Worm (Caenorhabditis elegans): ENCODE data around the gene srh-166.
A peak's percentile ranks its signal among the peaks of the same experiment; 100 is the strongest.

Gene srh-166

DNA sequence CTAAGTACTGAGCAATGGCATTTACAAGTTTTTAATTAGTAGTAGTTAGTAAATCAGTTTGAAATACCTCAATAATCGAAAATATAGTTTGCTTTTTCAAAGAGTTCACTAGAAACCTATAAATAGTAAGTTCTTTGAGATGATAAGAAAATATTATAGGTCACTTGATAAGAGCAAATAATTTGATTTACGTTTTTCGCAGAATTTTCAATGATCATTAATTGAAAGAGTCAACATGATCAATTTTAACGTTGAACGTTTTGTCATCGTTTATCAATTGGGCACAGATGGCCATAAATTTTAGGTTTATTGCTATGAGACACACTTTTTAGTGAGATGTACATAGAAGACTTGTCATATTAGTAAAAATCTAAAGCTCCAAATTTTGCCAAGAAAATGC lies 20.1 kb upstream of the srh-166 start:
- TF ChIP-seq let-607 (tag; optimal IDR thresholded peaks at IDR 0.05) = no peak
- TF ChIP-seq lin-54 (GFP tag; optimal IDR thresholded peaks at IDR 0.05) = no peak
- no peak for TF ChIP-seq K12H6.12 (tag; optimal IDR thresholded peaks at IDR 0.05)

DNA sequence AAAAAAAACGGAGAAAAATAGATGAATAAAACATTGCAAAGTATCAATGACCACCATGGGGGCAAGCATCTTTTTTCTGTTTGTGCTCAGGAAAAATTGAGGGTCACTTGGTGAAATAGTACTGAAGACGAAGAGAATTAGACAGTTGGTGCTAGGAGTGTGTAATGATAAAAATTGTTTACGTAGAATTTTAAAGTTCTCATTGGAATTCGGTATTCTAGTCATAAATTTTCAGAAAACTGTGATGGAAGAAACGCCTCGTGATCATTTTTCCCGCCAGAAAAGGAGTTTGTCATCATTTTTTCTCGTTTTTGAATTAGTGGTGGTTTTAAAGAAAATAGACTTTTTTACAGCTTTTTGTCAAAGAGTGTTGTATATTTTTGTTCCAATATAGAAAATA lies 18.9 kb upstream of the srh-166 start:
- TF ChIP-seq chd-7 (tag; optimal IDR thresholded peaks at IDR 0.05) = no peak
- peak; percentile 72 for TF ChIP-seq hmg-1.2 (GFP tag; IDR thresholded peaks at IDR 0.05)

DNA sequence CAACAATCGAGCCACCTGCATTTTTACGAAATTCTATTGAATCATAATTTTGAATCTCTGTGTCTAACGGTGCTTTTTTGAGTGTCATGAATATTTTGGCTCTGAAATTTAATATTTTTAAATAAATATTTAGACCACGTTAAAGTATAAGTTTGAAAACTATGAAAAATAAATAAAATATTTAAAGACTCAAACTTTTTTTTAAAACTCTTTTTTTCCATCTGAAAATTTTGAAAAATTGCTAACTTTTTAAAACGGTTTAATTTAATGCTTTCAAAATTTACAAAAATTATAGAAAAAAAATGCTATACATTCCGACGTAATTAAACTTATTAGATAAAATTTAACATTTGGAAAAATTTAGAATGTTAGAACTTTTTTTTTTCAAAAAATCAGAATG lies 18.4 kb upstream of the srh-166 start, which contains the start of gene slc-36.3:
slc-36.3 (minus strand) TSS at position 101 of the 400 bp plus-strand sequence.
- no peak for TF ChIP-seq madf-3 (GFP tag; IDR thresholded peaks at IDR 0.05)
- no peak for TF ChIP-seq B0035.1 (tag; optimal IDR thresholded peaks at IDR 0.05)
- no peak for TF ChIP-seq Y79H2A.3 (GFP tag; conservative IDR thresholded peaks at IDR 0.05)
- TF ChIP-seq sdz-38 (tag; optimal IDR thresholded peaks at IDR 0.05) = no peak
- no peak for TF ChIP-seq nfya-2 (GFP tag; IDR thresholded peaks at IDR 0.05)
- TF ChIP-seq let-526 (GFP tag; IDR thresholded peaks at IDR 0.05) = no peak
- no peak for TF ChIP-seq dox-1 (GFP tag; IDR thresholded peaks at IDR 0.05)
- TF ChIP-seq snpc-3.4 (tag; optimal IDR thresholded peaks at IDR 0.05) = no peak
- TF ChIP-seq repo-1 (tag; optimal IDR thresholded peaks at IDR 0.05) = no peak
- TF ChIP-seq ceh-91 (GFP tag; IDR thresholded peaks at IDR 0.05) = no peak
- TF ChIP-seq aptf-2 (GFP tag; conservative IDR thresholded peaks at IDR 0.05) = no peak
- TF ChIP-seq attf-6 (GFP tag; IDR thresholded peaks at IDR 0.05) = no peak
- no peak for TF ChIP-seq ccch-3 (GFP tag; optimal IDR thresholded peaks at IDR 0.05)
- TF ChIP-seq ama-1 (optimal IDR thresholded peaks at IDR 0.05) = no peak
- TF ChIP-seq ama-1 (GFP tag; optimal IDR thresholded peaks at IDR 0.05) = no peak
- no peak for TF ChIP-seq ztf-26 (tag; optimal IDR thresholded peaks at IDR 0.05)
- no peak for TF ChIP-seq nfya-1 (tag; optimal IDR thresholded peaks at IDR 0.05; ENCODE audit: borderline replicate concordance, insufficient read depth)
- TF ChIP-seq somi-1 (GFP tag; optimal IDR thresholded peaks at IDR 0.05) = no peak

DNA sequence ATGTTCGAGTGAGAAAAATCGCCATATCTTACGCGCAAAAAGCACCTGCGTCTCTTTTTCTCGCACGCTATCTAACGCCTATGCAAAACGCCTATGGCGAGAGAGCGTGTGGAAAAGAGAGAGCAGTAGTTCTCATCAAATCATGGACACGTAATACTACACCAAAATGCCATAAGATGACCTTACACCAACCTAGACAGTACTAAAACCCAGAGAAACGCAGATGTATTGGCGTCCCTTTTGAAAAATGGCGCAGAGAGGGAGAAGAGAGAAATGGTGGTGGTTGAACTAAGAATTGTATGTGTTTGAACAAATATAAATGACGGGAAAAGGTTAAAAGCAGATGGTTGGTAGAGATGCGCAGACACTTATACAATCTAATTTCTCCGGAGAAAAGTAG lies 13.4 kb upstream of the srh-166 start, which contains the start of gene Y38H6C.16:
Y38H6C.16 (minus strand) TSS at position 293 of the 400 bp plus-strand sequence.
- TF ChIP-seq snpc-1.3 (tag; optimal IDR thresholded peaks at IDR 0.05; ENCODE audit: insufficient read depth) = no peak
- TF ChIP-seq let-526 (GFP tag; IDR thresholded peaks at IDR 0.05) = no peak
- TF ChIP-seq akir-1 (GFP tag; optimal IDR thresholded peaks at IDR 0.05) = no peak
- TF ChIP-seq sea-2 (GFP tag; IDR thresholded peaks at IDR 0.05) = no peak
- TF ChIP-seq hmg-1.2 (GFP tag; IDR thresholded peaks at IDR 0.05) = peak; percentile 85

DNA sequence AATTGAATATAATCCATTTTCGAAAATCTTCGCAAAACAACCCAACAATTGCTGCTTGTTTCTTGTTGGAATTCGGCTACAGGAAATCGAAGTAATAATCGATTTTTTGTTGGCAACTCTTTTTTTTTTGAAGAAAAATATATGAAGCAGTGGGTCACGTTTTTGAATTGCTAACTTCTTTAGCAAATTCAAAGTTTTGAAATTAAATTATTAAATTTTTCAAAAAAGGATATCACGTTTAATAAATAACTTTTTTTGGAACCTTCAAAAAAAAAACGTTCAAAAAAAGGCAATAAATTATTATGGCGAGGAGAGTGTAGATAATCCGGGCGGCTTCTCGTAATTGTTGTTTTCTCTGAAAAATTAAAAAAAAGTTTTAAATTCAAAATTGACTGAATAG lies 10.5 kb upstream of the srh-166 start, which contains the start of gene Y38H6C.15:
Y38H6C.15 (minus strand) TSS at position 101 of the 400 bp plus-strand sequence.
- TF ChIP-seq F10E7.11 (tag; optimal IDR thresholded peaks at IDR 0.05) (no peak), gei-17 (GFP tag; optimal IDR thresholded peaks at IDR 0.05) (no peak), nfya-1 (tag; optimal IDR thresholded peaks at IDR 0.05; ENCODE audit: borderline replicate concordance, insufficient read depth) (no peak)

DNA sequence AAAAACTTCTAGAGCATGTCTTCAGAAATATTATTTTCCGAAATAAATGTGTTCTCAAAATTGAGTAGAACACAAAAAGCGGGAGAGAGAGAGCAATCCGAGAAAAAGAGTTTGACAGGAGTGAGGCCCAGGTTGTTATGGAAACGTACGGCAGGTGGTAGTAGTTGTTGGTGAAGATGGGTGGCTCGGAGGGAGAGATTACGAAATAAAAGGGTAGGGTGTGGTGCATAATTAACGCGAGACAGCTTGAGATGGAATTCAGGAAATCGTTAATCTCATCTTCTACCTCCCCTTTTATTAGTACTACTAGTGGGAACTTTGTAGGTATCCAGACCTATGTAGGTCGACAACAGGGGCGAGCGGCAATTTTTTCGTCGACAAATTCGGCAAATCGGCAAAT lies 8.4 kb upstream of the srh-166 start, which contains the start of gene famh-161:
famh-161 (minus strand) TSS at position 101 of the 400 bp plus-strand sequence.
- no peak for TF ChIP-seq T07F8.4 (tag; optimal IDR thresholded peaks at IDR 0.05)
- TF ChIP-seq sdz-38 (tag; optimal IDR thresholded peaks at IDR 0.05) = no peak
- no peak for TF ChIP-seq ZK185.1 (tag; optimal IDR thresholded peaks at IDR 0.05; ENCODE audit: poor library complexity, severe bottlenecking)
- no peak for TF ChIP-seq mcd-1 (GFP tag; IDR thresholded peaks at IDR 0.05)
- TF ChIP-seq fkh-3 (tag; optimal IDR thresholded peaks at IDR 0.05) = no peak
